Fruit fly (Drosophila melanogaster): ENCODE results near the gene CG31752.

The CG31752 gene

DNA sequence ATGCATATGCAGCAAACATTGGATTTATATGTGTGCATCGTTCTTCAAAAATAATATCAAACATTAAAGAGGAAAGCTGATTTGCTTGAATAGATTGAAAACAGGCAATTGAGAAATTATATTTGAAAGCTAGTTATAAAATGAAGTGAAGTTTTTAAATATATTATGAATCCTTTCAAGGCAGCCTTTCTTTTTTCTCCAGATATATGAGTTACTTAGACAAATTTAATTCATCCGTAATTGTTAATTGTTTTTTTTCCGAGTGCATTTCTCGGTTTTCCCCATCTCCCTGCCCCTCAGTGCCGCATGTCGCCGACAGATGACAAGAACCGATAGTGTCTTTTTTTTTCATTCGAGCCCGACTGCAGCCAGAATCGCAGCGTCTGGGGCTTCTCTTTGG, 30.7 kb upstream of the CG31752 start (continued):
- peak; percentile 44 for TF ChIP-seq Met (GFP tag; optimal IDR thresholded peaks at IDR 0.05)
- no peak for TF ChIP-seq Blimp-1 (GFP tag; optimal IDR thresholded peaks at IDR 0.05)
- TF ChIP-seq CG15336 (GFP tag; IDR thresholded peaks at IDR 0.05), result no peak
- peak; percentile 6 for TF ChIP-seq achi (GFP tag; optimal IDR thresholded peaks at IDR 0.05)
- TF ChIP-seq CG6792 (GFP tag; optimal IDR thresholded peaks at IDR 0.05), result no peak
- no peak for TF ChIP-seq salr (GFP tag; optimal IDR thresholded peaks at IDR 0.05)
- TF ChIP-seq dsx (GFP tag; optimal IDR thresholded peaks at IDR 0.05; ENCODE audit: poor library complexity, severe bottlenecking), result no peak
- TF ChIP-seq esn (GFP tag; optimal IDR thresholded peaks at IDR 0.05), result peak; percentile 53
- TF ChIP-seq eg (GFP tag; IDR thresholded peaks at IDR 0.05), result no peak
- no peak for TF ChIP-seq Sox102F (GFP tag; optimal IDR thresholded peaks at IDR 0.05)
- TF ChIP-seq topi (GFP tag; optimal IDR thresholded peaks at IDR 0.05), result peak; percentile 30
- TF ChIP-seq Smox (GFP tag; optimal IDR thresholded peaks at IDR 0.05), result peak; percentile 43
- no peak for TF ChIP-seq CG11902 (GFP tag; optimal IDR thresholded peaks at IDR 0.05)
- TF ChIP-seq pdm3 (GFP tag; optimal IDR thresholded peaks at IDR 0.05), result no peak
- TF ChIP-seq Gug (GFP tag; IDR thresholded peaks at IDR 0.05), result no peak
- TF ChIP-seq CG4318 (GFP tag; optimal IDR thresholded peaks at IDR 0.05), result no peak
- peak; percentile 1 for TF ChIP-seq acj6 (GFP tag; optimal IDR thresholded peaks at IDR 0.05)
- TF ChIP-seq fd85E (GFP tag; optimal IDR thresholded peaks at IDR 0.05), result no peak
- TF ChIP-seq CG11762 (GFP tag; optimal IDR thresholded peaks at IDR 0.05; ENCODE audit: insufficient read depth), result no peak
- no peak for TF ChIP-seq CG32006 (GFP tag; optimal IDR thresholded peaks at IDR 0.05)
- TF ChIP-seq svp (GFP tag), result peak; percentile 76
- TF ChIP-seq fkh (GFP tag; optimal IDR thresholded peaks at IDR 0.05), result no peak
- TF ChIP-seq dac (GFP tag; optimal IDR thresholded peaks at IDR 0.05), result no peak
- no peak for TF ChIP-seq CG6808 (GFP tag; optimal IDR thresholded peaks at IDR 0.05)
- TF ChIP-seq CG3032 (tag; optimal IDR thresholded peaks at IDR 0.05), result no peak

DNA sequence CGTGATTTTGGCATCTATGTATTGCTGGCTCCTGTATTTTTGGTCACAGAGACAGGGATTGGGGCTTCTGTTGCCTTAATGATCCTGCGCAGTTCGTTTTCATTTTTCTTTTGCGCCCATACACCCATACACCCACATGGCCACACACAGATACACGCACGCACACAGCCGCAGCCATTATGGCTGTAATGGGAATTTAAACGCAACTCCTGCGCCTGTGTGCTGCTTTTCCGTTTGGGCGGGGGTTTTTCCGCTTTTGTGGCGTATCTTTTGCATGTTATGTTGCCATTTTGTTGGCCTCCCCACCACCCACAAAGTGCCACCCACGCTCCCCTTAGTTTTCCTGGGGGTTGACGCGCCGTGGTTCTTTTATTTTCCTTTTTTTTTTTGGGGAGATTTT, 26.7 kb upstream of the CG31752 start:
- TF ChIP-seq dsx (GFP tag; optimal IDR thresholded peaks at IDR 0.05; ENCODE audit: poor library complexity, severe bottlenecking) (no peak), spab (GFP tag; optimal IDR thresholded peaks at IDR 0.05) (no peak), vri (GFP tag; optimal IDR thresholded peaks at IDR 0.05) (no peak), cyc (GFP tag; optimal IDR thresholded peaks at IDR 0.05) (no peak), Sox14 (GFP tag; optimal IDR thresholded peaks at IDR 0.05) (no peak), CG8319 (GFP tag; optimal IDR thresholded peaks at IDR 0.05) (no peak), CG7368 (GFP tag; optimal IDR thresholded peaks at IDR 0.05) (no peak), Smox (GFP tag; optimal IDR thresholded peaks at IDR 0.05) (no peak), eg (GFP tag; IDR thresholded peaks at IDR 0.05) (no peak)

DNA sequence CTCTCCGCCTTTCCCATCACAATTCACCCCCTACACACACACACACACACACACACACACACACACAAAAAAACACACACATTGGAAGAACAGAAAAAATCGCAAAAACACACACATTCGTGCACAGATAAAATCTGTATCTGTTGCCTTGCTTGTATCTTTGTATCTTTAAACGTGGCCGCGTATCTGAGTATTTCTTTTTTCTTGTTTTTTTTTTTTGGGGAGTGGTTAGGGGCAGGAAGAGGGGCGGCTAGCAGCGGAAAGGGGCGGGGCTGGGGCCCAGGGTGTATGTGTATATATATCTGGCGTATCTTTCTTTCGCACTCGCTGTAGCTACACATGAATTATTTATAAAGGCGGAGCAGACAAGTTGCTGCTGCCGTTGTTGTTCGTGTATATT, 25.5 kb upstream of the CG31752 start:
- TF ChIP-seq vri (GFP tag; optimal IDR thresholded peaks at IDR 0.05), result no peak
- peak; percentile 52 for TF ChIP-seq CG34406 (GFP tag; optimal IDR thresholded peaks at IDR 0.05)
- TF ChIP-seq CG6163 (GFP tag; IDR thresholded peaks at IDR 0.05), result peak; percentile 51; the same call in 1 of the 3 replicates
- TF ChIP-seq fd85E (GFP tag; optimal IDR thresholded peaks at IDR 0.05), result no peak
- TF ChIP-seq Hr38 (GFP tag; optimal IDR thresholded peaks at IDR 0.05), result no peak
- TF ChIP-seq dsx (GFP tag; optimal IDR thresholded peaks at IDR 0.05; ENCODE audit: poor library complexity, severe bottlenecking), result peak; percentile 12
- TF ChIP-seq CG8319 (GFP tag; optimal IDR thresholded peaks at IDR 0.05), result no peak
- TF ChIP-seq OdsH (GFP tag; optimal IDR thresholded peaks at IDR 0.05), result peak; percentile 34
- no peak for TF ChIP-seq cyc (GFP tag; optimal IDR thresholded peaks at IDR 0.05)
- TF ChIP-seq CG1621 (tag; optimal IDR thresholded peaks at IDR 0.05), result peak; percentile 41
- TF ChIP-seq Ets21C (GFP tag; optimal IDR thresholded peaks at IDR 0.05), result no peak
- peak; percentile 42 for TF ChIP-seq fd59A (GFP tag; optimal IDR thresholded peaks at IDR 0.05)
- TF ChIP-seq net (GFP tag; optimal IDR thresholded peaks at IDR 0.05), result peak; percentile 62
- no peak for TF ChIP-seq svp (GFP tag)
- TF ChIP-seq CG8119 (GFP tag; IDR thresholded peaks at IDR 0.05), result 0 out of 3 replicates have a peak, but pooled peaks have one; percentile 14
- no peak for TF ChIP-seq CG6276 (GFP tag; optimal IDR thresholded peaks at IDR 0.05)
- no peak for TF ChIP-seq CG7368 (GFP tag; optimal IDR thresholded peaks at IDR 0.05)
- no peak for TF ChIP-seq CG11902 (GFP tag; optimal IDR thresholded peaks at IDR 0.05)
- TF ChIP-seq ss (GFP tag; optimal IDR thresholded peaks at IDR 0.05), result peak; percentile 45 to 58
- TF ChIP-seq CG6808 (GFP tag; optimal IDR thresholded peaks at IDR 0.05), result peak; percentile 1
- no peak for TF ChIP-seq Met (GFP tag; optimal IDR thresholded peaks at IDR 0.05)
- no peak for TF ChIP-seq Hr39 (GFP tag; optimal IDR thresholded peaks at IDR 0.05)
- TF ChIP-seq achi (GFP tag; optimal IDR thresholded peaks at IDR 0.05), result peak; percentile 62
- TF ChIP-seq salr (GFP tag; optimal IDR thresholded peaks at IDR 0.05), result peak; percentile 32 to 51

Data from whole organism, prepupa.